Worm (Caenorhabditis elegans): ENCODE results near the gene Y39A1A.22.
A peak's percentile ranks its signal among the peaks of the same experiment; 100 is the strongest.

The Y39A1A.22 gene

ce11 chrIII:10719057-10719456, 12.2 kb upstream of the Y39A1A.22 start:
- TF ChIP-seq pax-1 (tag; optimal IDR thresholded peaks at IDR 0.05) (no peak), ets-4 (tag; optimal IDR thresholded peaks at IDR 0.05) (peak; percentile 4)

ce11 chrIII:10718078-10718477, 11.2 kb upstream of the Y39A1A.22 start:
- no peak for TF ChIP-seq zip-5 (tag; optimal IDR thresholded peaks at IDR 0.05)
- TF ChIP-seq unc-3 (GFP tag; conservative IDR thresholded peaks at IDR 0.05) = no peak
- TF ChIP-seq unc-3 (tag; optimal IDR thresholded peaks at IDR 0.05) = no peak
- TF ChIP-seq elt-4 (tag; optimal IDR thresholded peaks at IDR 0.05) = no peak
- TF ChIP-seq tbx-2 (tag; optimal IDR thresholded peaks at IDR 0.05) = no peak
- TF ChIP-seq hlh-13 (GFP tag; optimal IDR thresholded peaks at IDR 0.05) = no peak
- TF ChIP-seq tbx-7 (tag; optimal IDR thresholded peaks at IDR 0.05) = no peak
- TF ChIP-seq ahr-1 (tag; optimal IDR thresholded peaks at IDR 0.05) = no peak
- no peak for TF ChIP-seq C08G9.2 (tag; optimal IDR thresholded peaks at IDR 0.05)
- TF ChIP-seq madf-2 (tag; optimal IDR thresholded peaks at IDR 0.05) = no peak
- TF ChIP-seq fax-1 (tag; optimal IDR thresholded peaks at IDR 0.05) = no peak
- no peak for TF ChIP-seq ceh-18 (tag; optimal IDR thresholded peaks at IDR 0.05)
- TF ChIP-seq che-1 (tag; optimal IDR thresholded peaks at IDR 0.05) = no peak
- no peak for TF ChIP-seq pax-1 (tag; optimal IDR thresholded peaks at IDR 0.05)

ce11 chrIII:10717479-10717878, 10.7 kb upstream of the Y39A1A.22 start:
- TF ChIP-seq pqm-1 (tag; optimal IDR thresholded peaks at IDR 0.05) = no peak
- TF ChIP-seq unc-3 (GFP tag; conservative IDR thresholded peaks at IDR 0.05) = no peak
- TF ChIP-seq unc-3 (tag; optimal IDR thresholded peaks at IDR 0.05) = no peak
- no peak for TF ChIP-seq pat-9 (tag; optimal IDR thresholded peaks at IDR 0.05)
- TF ChIP-seq pax-1 (tag; optimal IDR thresholded peaks at IDR 0.05) = no peak
- TF ChIP-seq fkh-6 (tag; optimal IDR thresholded peaks at IDR 0.05) = no peak
- no peak for TF ChIP-seq K09A11.1 (tag; optimal IDR thresholded peaks at IDR 0.05; ENCODE audit: insufficient read depth)
- no peak for TF ChIP-seq che-1 (tag; optimal IDR thresholded peaks at IDR 0.05)
- TF ChIP-seq ceh-30 (tag; optimal IDR thresholded peaks at IDR 0.05) = no peak
- no peak for TF ChIP-seq npax-4 (tag; optimal IDR thresholded peaks at IDR 0.05)
- no peak for TF ChIP-seq elt-2 (tag; optimal IDR thresholded peaks at IDR 0.05)

ce11 chrIII:10716091-10716490, 9.3 kb upstream of the Y39A1A.22 start, which contains the start of gene W09D10.4:
W09D10.4 (minus strand) TSS chrIII:10716191.
- TF ChIP-seq elt-4 (tag; optimal IDR thresholded peaks at IDR 0.05) (no peak), nhr-11 (tag; optimal IDR thresholded peaks at IDR 0.05) (no peak), pax-1 (tag; optimal IDR thresholded peaks at IDR 0.05) (no peak), sox-2 (GFP tag; IDR thresholded peaks at IDR 0.05) (no peak), ttx-3 (tag; optimal IDR thresholded peaks at IDR 0.05) (no peak), mec-3 (tag; optimal IDR thresholded peaks at IDR 0.05; ENCODE audit: borderline replicate concordance) (no peak), K09A11.1 (tag; optimal IDR thresholded peaks at IDR 0.05; ENCODE audit: insufficient read depth) (no peak), sox-4 (tag; optimal IDR thresholded peaks at IDR 0.05) (no peak), ceh-48 (tag; optimal IDR thresholded peaks at IDR 0.05) (no peak), F13H6.1 (tag; optimal IDR thresholded peaks at IDR 0.05) (no peak), ets-4 (tag; optimal IDR thresholded peaks at IDR 0.05) (no peak), ahr-1 (tag; optimal IDR thresholded peaks at IDR 0.05) (no peak), C38D4.7 (GFP tag; optimal IDR thresholded peaks at IDR 0.05) (no peak), C08G9.2 (tag; optimal IDR thresholded peaks at IDR 0.05) (no peak), odd-2 (tag; optimal IDR thresholded peaks at IDR 0.05) (no peak), hlh-15 (tag; optimal IDR thresholded peaks at IDR 0.05) (no peak)

- TF ChIP-seq hlh-13 (GFP tag; optimal IDR thresholded peaks at IDR 0.05) = no peak
- TF ChIP-seq sdc-2 (tag; optimal IDR thresholded peaks at IDR 0.05) = no peak
- TF ChIP-seq K02D7.2 (tag; optimal IDR thresholded peaks at IDR 0.05) = no peak
- TF ChIP-seq zip-5 (tag; optimal IDR thresholded peaks at IDR 0.05) = no peak
- no peak for TF ChIP-seq ceh-18 (tag; optimal IDR thresholded peaks at IDR 0.05)
- no peak for TF ChIP-seq rnt-1 (tag; optimal IDR thresholded peaks at IDR 0.05)
- TF ChIP-seq elt-4 (tag; optimal IDR thresholded peaks at IDR 0.05) = no peak
Observed at ce11 chrIII:10714541-10714940, 7.7 kb upstream of the Y39A1A.22 start.
